Worm (Caenorhabditis elegans): ENCODE measurements around the gene gip-1.
A peak's percentile ranks its signal among the peaks of the same experiment; 100 is the strongest.

ce11 chrIII:2324703-2325102, 22.7 kb upstream of the gip-1 start:
- TF ChIP-seq ztf-11 (tag; optimal IDR thresholded peaks at IDR 0.05), result no peak
- no peak for TF ChIP-seq pha-4 (tag; optimal IDR thresholded peaks at IDR 0.05)
- TF ChIP-seq lin-15B (tag; optimal IDR thresholded peaks at IDR 0.05), result no peak
- TF ChIP-seq mdl-1 (tag; optimal IDR thresholded peaks at IDR 0.05), result no peak
- no peak for TF ChIP-seq eor-1 (tag; optimal IDR thresholded peaks at IDR 0.05)
- TF ChIP-seq nhr-23 (tag; optimal IDR thresholded peaks at IDR 0.05), result no peak
- TF ChIP-seq nfya-1 (tag; optimal IDR thresholded peaks at IDR 0.05; ENCODE audit: insufficient read depth), result peak; percentile 89
- TF ChIP-seq nhr-77 (tag; optimal IDR thresholded peaks at IDR 0.05), result no peak
- no peak for TF ChIP-seq nhr-12 (tag; optimal IDR thresholded peaks at IDR 0.05)
- no peak for TF ChIP-seq ama-1 (optimal IDR thresholded peaks at IDR 0.05)
- TF ChIP-seq unc-39 (tag; optimal IDR thresholded peaks at IDR 0.05), result no peak
- no peak for TF ChIP-seq nhr-28 (tag; optimal IDR thresholded peaks at IDR 0.05)
- TF ChIP-seq nhr-25 (tag; optimal IDR thresholded peaks at IDR 0.05), result no peak
- no peak for TF ChIP-seq nhr-11 (tag; optimal IDR thresholded peaks at IDR 0.05)

All from whole organism, L3 larva.